Worm (Caenorhabditis elegans): ENCODE data around the gene B0564.2.

DNA sequence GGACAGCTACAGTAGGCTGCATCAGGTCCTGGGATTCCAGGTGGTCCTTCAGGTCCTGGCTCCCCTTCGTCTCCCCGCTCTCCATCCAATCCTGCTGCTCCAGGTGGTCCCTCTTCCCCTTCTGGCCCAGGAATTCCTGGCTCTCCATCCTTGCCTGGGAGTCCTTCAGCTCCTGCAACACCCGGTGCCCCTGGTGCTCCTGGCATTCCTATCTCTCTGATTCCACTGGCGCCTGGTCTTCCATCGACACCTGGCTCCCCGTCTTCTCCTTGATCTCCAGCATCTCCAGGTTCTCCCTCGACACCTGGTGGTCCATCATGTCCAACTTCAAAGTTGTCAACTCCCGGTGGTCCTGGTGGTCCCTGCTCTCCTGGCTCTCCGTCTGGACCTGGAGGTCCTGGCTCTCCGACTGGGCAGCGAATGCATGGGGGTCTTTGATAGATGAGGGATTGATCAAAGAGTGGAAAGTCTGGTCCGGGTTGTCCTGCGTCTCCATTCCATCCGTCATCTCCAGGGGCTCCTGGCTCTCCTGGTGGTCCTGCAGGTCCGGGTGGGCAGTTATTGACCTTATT lies 17.7 kb upstream of the B0564.2 start:
- TF ChIP-seq ceh-9 (tag; optimal IDR thresholded peaks at IDR 0.05) = no peak
- no peak for TF ChIP-seq F13H6.1 (tag; optimal IDR thresholded peaks at IDR 0.05)
- no peak for TF ChIP-seq sox-4 (tag; optimal IDR thresholded peaks at IDR 0.05)
- no peak for TF ChIP-seq zip-5 (tag; optimal IDR thresholded peaks at IDR 0.05)
- no peak for TF ChIP-seq hlh-30 (tag; optimal IDR thresholded peaks at IDR 0.05; ENCODE audit: insufficient read depth)
- no peak for TF ChIP-seq ceh-6 (GFP tag; optimal IDR thresholded peaks at IDR 0.05)
- TF ChIP-seq unc-55 (GFP tag; optimal IDR thresholded peaks at IDR 0.05) = no peak
- TF ChIP-seq hlh-8 (tag; optimal IDR thresholded peaks at IDR 0.05) = no peak
- no peak for TF ChIP-seq pag-3 (tag; optimal IDR thresholded peaks at IDR 0.05; ENCODE audit: borderline replicate concordance)
- TF ChIP-seq ref-2 (tag; optimal IDR thresholded peaks at IDR 0.05) = no peak
